Fruit fly (Drosophila melanogaster) whole organism, wandering third instar larva: ENCODE results near the gene PK2-R2.

Experiments used
- Abd-B ChIP-seq: fragments of >200 bp; optimal IDR thresholded peaks from 2 replicates; lab custom pipeline; 2017; ENCODE audit warnings: missing biosample characterization, missing genetic modification characterization
- CG32264 ChIP-seq: fragments of 200-800 bp; sonication (Bioruptor generic); optimal IDR thresholded peaks from 2 replicates; lab custom pipeline; 2016; ENCODE audit warnings: missing biosample characterization, missing genetic modification characterization
- CG9705 ChIP-seq: fragments of 200-800 bp; sonication (Bioruptor generic); optimal IDR thresholded peaks from 2 replicates; lab custom pipeline; 2018; ENCODE audit warnings: missing biosample characterization, mild to moderate bottlenecking, missing genetic modification characterization
- CrebA ChIP-seq: fragments of 200-800 bp; sonication (Bioruptor generic); optimal IDR thresholded peaks from 2 replicates; lab custom pipeline; 2016; ENCODE audit warnings: missing biosample characterization, mild to moderate bottlenecking, missing genetic modification characterization, borderline replicate concordance
- Dfd ChIP-seq: fragments of >200 bp; optimal IDR thresholded peaks from 2 replicates; lab custom pipeline; 2017; ENCODE audit warnings: missing biosample characterization, missing genetic modification characterization
- Dif ChIP-seq: fragments of 200-275, 200-300 bp; sonication (Bioruptor generic); optimal IDR thresholded peaks from 2 replicates; lab custom pipeline; 2018; ENCODE audit warnings: missing biosample characterization, missing genetic modification characterization; ENCODE audit not compliant: partially characterized antibody
- GATAd ChIP-seq: sonication (Bioruptor generic); optimal IDR thresholded peaks from 2 replicates; lab custom pipeline; 2016; ENCODE audit warnings: missing biosample characterization, missing genetic modification characterization
- HLH106 ChIP-seq: fragments of 200-800 bp; optimal IDR thresholded peaks from 3 replicates; lab custom pipeline; 2019; ENCODE audit warnings: missing biosample characterization, mild to moderate bottlenecking, missing genetic modification characterization, moderate library complexity
- Hnf4 ChIP-seq: fragments of 200-800 bp; sonication (Bioruptor generic); optimal IDR thresholded peaks from 2 replicates; lab custom pipeline; 2016; ENCODE audit warnings: missing biosample characterization, mild to moderate bottlenecking, missing genetic modification characterization
- Hr78 ChIP-seq: fragments of >200 bp; optimal IDR thresholded peaks from 2 replicates; lab custom pipeline; 2017; ENCODE audit warnings: missing biosample characterization, missing genetic modification characterization
- Hr83 ChIP-seq: fragments of 200-300 bp; sonication (Bioruptor generic); optimal IDR thresholded peaks from 2 replicates; lab custom pipeline; 2016; ENCODE audit warnings: missing biosample characterization, mild to moderate bottlenecking, missing genetic modification characterization, moderate library complexity; ENCODE audit not compliant: poor library complexity, severe bottlenecking
- Jra ChIP-seq: sonication (Bioruptor generic); optimal IDR thresholded peaks from 2 replicates; lab custom pipeline; 2016; ENCODE audit warnings: missing biosample characterization, missing genetic modification characterization
- Mio ChIP-seq: sonication (Bioruptor generic); optimal IDR thresholded peaks from 2 replicates; lab custom pipeline; 2016; ENCODE audit warnings: missing biosample characterization, missing genetic modification characterization
- Myc ChIP-seq: fragments of >200 bp; optimal IDR thresholded peaks from 2 replicates; lab custom pipeline; 2017
- N ChIP-seq: fragments of >200 bp; optimal IDR thresholded peaks from 2 replicates; lab custom pipeline; 2018; ENCODE audit warnings: missing biosample characterization, missing external identifiers, missing genetic modification characterization
- OdsH ChIP-seq: fragments of 200-800 bp; sonication (Bioruptor generic); optimal IDR thresholded peaks from 2 replicates; lab custom pipeline; 2016; ENCODE audit warnings: missing biosample characterization, mild to moderate bottlenecking, missing genetic modification characterization
- Rel ChIP-seq, 2 experiments: fragments of 200-800 bp; sonication (Bioruptor generic) in 1 of 2; optimal IDR thresholded peaks; 2 replicates in 1 of 2; 3 replicates in 1 of 2; lab custom pipeline; 2016 to 2019; ENCODE audit warnings: mild to moderate bottlenecking in 2 of 2, missing biosample characterization in 2 of 2, missing genetic modification characterization in 2 of 2, moderate library complexity in 1 of 2
- Sp1 ChIP-seq: fragments of 200-800 bp; sonication (Bioruptor generic); optimal IDR thresholded peaks from 3 replicates; lab custom pipeline; 2019; ENCODE audit warnings: missing biosample characterization, mild to moderate bottlenecking, missing genetic modification characterization, moderate library complexity
- Vsx2 ChIP-seq: fragments of 200-300, 225-300 bp; sonication (Bioruptor generic); optimal IDR thresholded peaks from 2 replicates; lab custom pipeline; 2018; ENCODE audit warnings: missing biosample characterization, missing genetic modification characterization; ENCODE audit not compliant: partially characterized antibody
- br ChIP-seq: fragments of 200-800 bp; sonication (Bioruptor generic); optimal IDR thresholded peaks from 2 replicates; lab custom pipeline; 2016; ENCODE audit warnings: missing biosample characterization, missing genetic modification characterization
- brk ChIP-seq: fragments of 200-800 bp; sonication (Bioruptor generic); optimal IDR thresholded peaks from 2 replicates; lab custom pipeline; 2016; ENCODE audit warnings: missing biosample characterization, mild to moderate bottlenecking, missing genetic modification characterization
- dl ChIP-seq, 2 experiments: fragments of 175-275, 200-275 bp in 1 of 2; fragments of 200-275 bp in 1 of 2; sonication (Bioruptor generic); optimal IDR thresholded peaks; lab custom pipeline; 2018; ENCODE audit warnings: mild to moderate bottlenecking in 2 of 2, missing biosample characterization in 2 of 2, missing genetic modification characterization in 2 of 2, moderate library complexity in 2 of 2; ENCODE audit not compliant: partially characterized antibody in 2 of 2, insufficient read depth in 1 of 2
- dmrt93B ChIP-seq: fragments of 200-800 bp; sonication (Bioruptor generic); optimal IDR thresholded peaks from 2 replicates; lab custom pipeline; 2018; ENCODE audit warnings: missing biosample characterization, mild to moderate bottlenecking, missing genetic modification characterization
- dsf ChIP-seq: sonication (Bioruptor generic); optimal IDR thresholded peaks from 2 replicates; lab custom pipeline; 2016; ENCODE audit warnings: missing biosample characterization, missing genetic modification characterization, borderline replicate concordance
- ey ChIP-seq: fragments of 200-800 bp; sonication (Bioruptor generic); optimal IDR thresholded peaks from 2 replicates; lab custom pipeline; 2016; ENCODE audit warnings: missing biosample characterization, missing genetic modification characterization
- foxo ChIP-seq, 2 experiments: fragments of 200-800 bp; sonication (Bioruptor generic); optimal IDR thresholded peaks; 2 replicates in 1 of 2; 3 replicates in 1 of 2; lab custom pipeline; 2016 to 2017; ENCODE audit warnings: missing biosample characterization in 2 of 2, missing genetic modification characterization in 2 of 2
- fru ChIP-seq: fragments of 200-800 bp; sonication (Bioruptor generic); optimal IDR thresholded peaks from 3 replicates; lab custom pipeline; 2016; ENCODE audit warnings: missing biosample characterization, mild to moderate bottlenecking, missing genetic modification characterization
- h ChIP-seq: fragments of 200-800 bp; sonication (Bioruptor generic); optimal IDR thresholded peaks from 3 replicates; lab custom pipeline; 2016; ENCODE audit warnings: missing biosample characterization, mild to moderate bottlenecking, missing genetic modification characterization
- jim ChIP-seq: fragments of 175-275, 200-325 bp; sonication (Bioruptor generic); optimal IDR thresholded peaks from 2 replicates; lab custom pipeline; 2016; ENCODE audit warnings: missing biosample characterization, mild to moderate bottlenecking, missing genetic modification characterization
- lola ChIP-seq: fragments of >200 bp; optimal IDR thresholded peaks from 2 replicates; lab custom pipeline; 2017; ENCODE audit warnings: missing biosample characterization, missing genetic modification characterization
- pan ChIP-seq: fragments of >200 bp; optimal IDR thresholded peaks from 2 replicates; lab custom pipeline; 2017
- psq ChIP-seq: fragments of 200-800 bp; sonication (Bioruptor generic); optimal IDR thresholded peaks from 3 replicates; lab custom pipeline; 2017; ENCODE audit warnings: missing biosample characterization, mild to moderate bottlenecking, missing genetic modification characterization, moderate library complexity
- rgr ChIP-seq: fragments of 200-800 bp; sonication (Bioruptor generic); optimal IDR thresholded peaks from 3 replicates; lab custom pipeline; 2016; ENCODE audit warnings: missing biosample characterization, mild to moderate bottlenecking, missing genetic modification characterization
- sage ChIP-seq: fragments of 200-800 bp; sonication (Bioruptor generic); optimal IDR thresholded peaks from 2 replicates; lab custom pipeline; 2016; ENCODE audit warnings: missing biosample characterization, mild to moderate bottlenecking, missing genetic modification characterization
- sv ChIP-seq: fragments of 200-800 bp; sonication (Bioruptor generic); optimal IDR thresholded peaks from 3 replicates; lab custom pipeline; 2016; ENCODE audit warnings: missing biosample characterization, missing genetic modification characterization
- tai ChIP-seq: sonication (Bioruptor generic); optimal IDR thresholded peaks from 2 replicates; lab custom pipeline; 2016; ENCODE audit warnings: missing biosample characterization, missing genetic modification characterization
- usp ChIP-seq: fragments of >200 bp; optimal IDR thresholded peaks from 2 replicates; lab custom pipeline; 2017; ENCODE audit warnings: missing biosample characterization, missing genetic modification characterization
- woc ChIP-seq: sonication (Bioruptor generic); optimal IDR thresholded peaks from 2 replicates; lab custom pipeline; 2016; ENCODE audit warnings: missing biosample characterization, mild to moderate bottlenecking, missing genetic modification characterization

The PK2-R2 gene

DNA sequence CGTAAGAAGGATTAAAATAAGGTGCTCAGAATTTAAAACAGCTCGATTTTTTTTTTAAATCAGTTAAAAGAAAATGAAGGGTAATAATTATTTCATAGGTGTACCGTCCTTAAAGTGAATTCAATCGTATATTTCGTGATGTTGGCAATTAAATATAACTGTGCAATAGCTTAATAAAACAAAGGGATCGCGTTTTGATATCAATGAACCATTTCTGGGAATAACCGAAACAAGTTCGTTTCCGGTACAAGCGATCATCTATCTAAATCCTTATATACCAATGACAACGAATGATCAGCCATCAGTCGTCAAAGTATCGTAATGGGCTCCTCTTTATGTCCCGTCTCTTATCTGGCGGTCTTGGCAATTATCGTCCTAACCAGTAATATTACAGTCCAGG, 35.4 kb upstream of the PK2-R2 start, which contains the start of gene CheA87a:
CheA87a (plus strand) TSS at position 301 of the 400 bp plus-strand sequence.
- no peak for TF ChIP-seq dl (GFP tag; optimal IDR thresholded peaks at IDR 0.05; lab: Kevin White, UChicago; ENCODE audit: insufficient read depth in 1 of 2, partially characterized antibody in 2 of 2)
- no peak for TF ChIP-seq Rel (GFP tag; optimal IDR thresholded peaks at IDR 0.05; lab: Kevin White, UChicago)
- no peak for TF ChIP-seq Rel (tag; optimal IDR thresholded peaks at IDR 0.05; lab: Kevin White, UChicago)
- no peak for TF ChIP-seq Mio (GFP tag; lab: Kevin White, UChicago)

DNA sequence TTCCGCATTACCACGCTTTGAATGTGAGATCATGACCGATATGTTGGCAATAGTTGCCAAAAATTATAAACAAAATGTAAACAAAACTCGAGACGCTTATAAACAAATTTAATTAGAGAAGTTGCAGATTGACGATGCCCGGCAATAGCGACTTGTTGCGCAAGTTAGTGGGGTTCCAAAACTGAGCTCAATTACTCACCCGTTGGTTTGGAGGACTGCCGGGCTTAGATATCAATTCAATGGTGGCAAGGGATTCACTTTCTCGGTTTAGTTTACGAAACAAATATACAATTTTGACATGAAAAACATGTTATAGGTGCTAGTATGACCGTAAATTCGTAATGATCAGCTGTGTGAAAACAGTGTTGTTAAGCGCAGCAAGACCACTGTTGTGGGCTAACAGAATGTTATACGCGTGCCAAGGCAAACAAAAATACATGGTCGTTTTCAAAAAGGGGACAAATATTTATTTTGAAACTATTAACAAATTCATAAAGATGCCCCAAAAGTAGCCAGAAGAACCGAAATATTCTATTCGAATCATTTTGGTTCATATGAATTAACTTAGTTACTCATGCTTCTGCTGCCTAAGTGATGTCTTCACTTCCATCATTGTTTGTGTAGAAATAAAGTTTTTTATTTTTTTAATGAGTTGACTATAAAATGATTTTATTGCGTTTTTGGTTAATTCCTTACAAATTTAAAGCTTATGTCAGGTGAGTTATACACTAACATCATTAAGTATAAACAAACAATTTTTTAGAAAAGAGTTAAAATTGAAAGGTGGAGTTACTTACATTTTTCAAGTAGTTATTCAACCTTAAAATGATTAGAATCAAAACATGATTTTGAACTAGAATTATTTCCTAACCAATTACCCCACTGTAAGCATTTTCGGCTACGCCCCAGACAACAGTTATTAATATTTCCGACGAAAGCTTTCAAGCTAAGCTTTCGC, 32.9 kb upstream of the PK2-R2 start, which contains the start of gene Elp6:
Elp6 (minus strand) TSS at position 350 of the 958 bp plus-strand sequence.
- TF ChIP-seq foxo (GFP tag; optimal IDR thresholded peaks at IDR 0.05; lab: Kevin White, UChicago) (peak in 1 of 2 experiments; percentile 88), Vsx2 (no peak), dsf (GFP tag; lab: Kevin White, UChicago) (peak; percentile 73), usp (GFP tag; lab: Kevin White, UChicago) (no peak), ey (GFP tag; lab: Kevin White, UChicago) (peak; percentile 78), Jra (peak; percentile 80), sage (GFP tag; lab: Kevin White, UChicago) (peak; percentile 24), sv (GFP tag; lab: Kevin White, UChicago) (peak; percentile 54), dmrt93B (GFP tag; lab: Kevin White, UChicago) (peak; percentile 82), Hr78 (no peak), brk (peak; percentile 68), Rel (GFP tag; optimal IDR thresholded peaks at IDR 0.05; lab: Kevin White, UChicago) (no peak), Rel (tag; optimal IDR thresholded peaks at IDR 0.05; lab: Kevin White, UChicago) (no peak), HLH106 (tag; lab: Kevin White, UChicago) (peak; percentile 77), Dif (GFP tag; lab: Kevin White, UChicago) (no peak), Hr83 (GFP tag; lab: Kevin White, UChicago) (no peak), jim (GFP tag; lab: Kevin White, UChicago) (no peak), tai (GFP tag; lab: Kevin White, UChicago) (peak; percentile 85), CG32264 (peak; percentile 32), lola (GFP tag; lab: Kevin White, UChicago) (no peak), pan (lab: Kevin White, UChicago) (no peak), fru (GFP tag; lab: Kevin White, UChicago) (peak; percentile 82), dl (GFP tag; optimal IDR thresholded peaks at IDR 0.05; lab: Kevin White, UChicago; ENCODE audit: insufficient read depth in 1 of 2, partially characterized antibody in 2 of 2) (no peak), N (GFP tag; lab: Kevin White, UChicago) (no peak), Hnf4 (peak; percentile 71), Mio (GFP tag; lab: Kevin White, UChicago) (no peak), GATAd (GFP tag; lab: Kevin White, UChicago) (peak; percentile 62), Dfd (GFP tag; lab: Kevin White, UChicago) (no peak), h (GFP tag; lab: Kevin White, UChicago) (peak; percentile 80), CG9705 (GFP tag; lab: Kevin White, UChicago) (peak; percentile 64), rgr (GFP tag; lab: Kevin White, UChicago) (peak; percentile 79), Abd-B (GFP tag; lab: Kevin White, UChicago) (no peak), Sp1 (GFP tag; lab: Kevin White, UChicago) (peak; percentile 79), br (GFP tag; lab: Kevin White, UChicago) (peak; percentile 69), CrebA (GFP tag; lab: Kevin White, UChicago) (no peak), Myc (lab: Kevin White, UChicago) (no peak), OdsH (peak; percentile 79), woc (GFP tag; lab: Kevin White, UChicago) (peak; percentile 72), psq (GFP tag; lab: Kevin White, UChicago) (peak; percentile 77)
